Fruit fly (Drosophila melanogaster): Measurements from ENCODE around the gene Dsor1.

dm6 chrX:9225137-9225536, 22.0 kb upstream of the Dsor1 start, which contains the start of gene CG15370:
- no peak for TF ChIP-seq CTCF (optimal IDR thresholded peaks at IDR 0.05)
- no peak for TF ChIP-seq CG8478 (optimal IDR thresholded peaks at IDR 0.05)

Measured in S2 (cell line).